Worm (Caenorhabditis elegans): ENCODE results near the gene Y40A1A.3.
A peak's percentile ranks its signal among the peaks of the same experiment; 100 is the strongest.

Y40A1A.3 gene

DNA sequence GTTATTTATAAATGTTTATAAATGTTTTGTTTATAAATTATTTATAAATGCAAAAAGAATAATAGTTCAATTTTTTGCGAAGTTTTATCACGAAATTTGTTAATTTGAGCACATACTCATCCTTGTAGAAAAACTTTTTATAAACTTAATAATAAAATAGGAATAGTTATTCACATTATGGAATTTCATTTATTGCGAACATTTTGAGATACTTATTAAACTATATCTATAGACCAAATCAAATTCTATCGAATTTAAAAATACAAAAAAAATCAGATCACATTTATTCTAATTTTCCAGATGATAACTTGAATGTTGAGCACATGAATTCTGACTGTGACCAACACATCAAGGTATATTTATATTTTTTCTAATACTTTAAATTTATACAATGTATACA is 21.0 kb upstream of the Y40A1A.3 start, which contains the start of gene Y102A11A.3:
Gene Y102A11A.3 (plus strand): TSS at position 301 of the 400 bp plus-strand sequence.
- TF ChIP-seq tbx-7 (tag; optimal IDR thresholded peaks at IDR 0.05) = no peak
- TF ChIP-seq Y22D7AL.16 (tag; optimal IDR thresholded peaks at IDR 0.05) = no peak
- no peak for TF ChIP-seq ceh-45 (GFP tag; IDR thresholded peaks at IDR 0.05)
- no peak for TF ChIP-seq pha-4 (tag; optimal IDR thresholded peaks at IDR 0.05)
- no peak for TF ChIP-seq ceh-24 (tag; optimal IDR thresholded peaks at IDR 0.05)
- no peak for TF ChIP-seq pat-9 (tag; optimal IDR thresholded peaks at IDR 0.05)
- no peak for TF ChIP-seq elt-4 (tag; optimal IDR thresholded peaks at IDR 0.05)
- TF ChIP-seq ets-4 (tag; optimal IDR thresholded peaks at IDR 0.05) = no peak
- no peak for TF ChIP-seq dmd-4 (tag; optimal IDR thresholded peaks at IDR 0.05; ENCODE audit: borderline replicate concordance)
- TF ChIP-seq ceh-31 (tag; optimal IDR thresholded peaks at IDR 0.05) = no peak
- TF ChIP-seq pag-3 (tag; optimal IDR thresholded peaks at IDR 0.05; ENCODE audit: borderline replicate concordance) = no peak
- TF ChIP-seq ref-2 (tag; optimal IDR thresholded peaks at IDR 0.05) = no peak
- no peak for TF ChIP-seq pax-1 (tag; optimal IDR thresholded peaks at IDR 0.05)
- no peak for TF ChIP-seq pros-1 (tag; optimal IDR thresholded peaks at IDR 0.05)

DNA sequence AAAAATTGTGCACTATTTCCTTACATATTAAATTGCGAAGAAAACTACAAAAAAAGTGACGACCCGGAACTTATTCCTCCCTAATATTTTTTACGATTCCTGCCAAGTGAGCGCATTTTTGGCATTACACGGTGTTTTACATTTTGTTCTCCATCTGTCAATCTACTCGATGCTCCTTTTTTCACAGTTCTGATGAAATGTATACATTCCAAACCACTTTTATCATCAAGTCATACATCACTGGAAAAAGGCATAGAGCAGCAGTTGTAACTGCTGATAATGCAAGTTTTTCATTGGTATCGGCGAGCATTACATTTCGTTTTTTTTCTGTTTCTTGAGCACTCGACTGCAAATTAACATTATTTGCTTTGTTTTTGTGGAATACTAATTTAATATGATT is 20.4 kb upstream of the Y40A1A.3 start:
- TF ChIP-seq nhr-11 (tag; optimal IDR thresholded peaks at IDR 0.05) = no peak
- no peak for TF ChIP-seq hlh-6 (tag; optimal IDR thresholded peaks at IDR 0.05)
- TF ChIP-seq pat-9 (tag; optimal IDR thresholded peaks at IDR 0.05) = no peak
- no peak for TF ChIP-seq elt-4 (tag; optimal IDR thresholded peaks at IDR 0.05)
- TF ChIP-seq eyg-1 (tag; optimal IDR thresholded peaks at IDR 0.05) = no peak
- no peak for TF ChIP-seq ceh-18 (tag; optimal IDR thresholded peaks at IDR 0.05)
- no peak for TF ChIP-seq pros-1 (tag; optimal IDR thresholded peaks at IDR 0.05)
- TF ChIP-seq pqm-1 (tag; optimal IDR thresholded peaks at IDR 0.05) = no peak
- TF ChIP-seq ref-2 (tag; optimal IDR thresholded peaks at IDR 0.05) = no peak
- no peak for TF ChIP-seq ztf-16 (tag; optimal IDR thresholded peaks at IDR 0.05)
- TF ChIP-seq ceh-34 (tag; optimal IDR thresholded peaks at IDR 0.05) = no peak
- TF ChIP-seq che-1 (tag; optimal IDR thresholded peaks at IDR 0.05) = no peak
- TF ChIP-seq ceh-9 (tag; optimal IDR thresholded peaks at IDR 0.05) = no peak
- no peak for TF ChIP-seq ahr-1 (tag; optimal IDR thresholded peaks at IDR 0.05)
- TF ChIP-seq K02D7.2 (tag; optimal IDR thresholded peaks at IDR 0.05) = no peak
- TF ChIP-seq ceh-30 (tag; optimal IDR thresholded peaks at IDR 0.05) = no peak
- no peak for TF ChIP-seq C38D4.7 (GFP tag; optimal IDR thresholded peaks at IDR 0.05)
- no peak for TF ChIP-seq rnt-1 (tag; optimal IDR thresholded peaks at IDR 0.05)

DNA sequence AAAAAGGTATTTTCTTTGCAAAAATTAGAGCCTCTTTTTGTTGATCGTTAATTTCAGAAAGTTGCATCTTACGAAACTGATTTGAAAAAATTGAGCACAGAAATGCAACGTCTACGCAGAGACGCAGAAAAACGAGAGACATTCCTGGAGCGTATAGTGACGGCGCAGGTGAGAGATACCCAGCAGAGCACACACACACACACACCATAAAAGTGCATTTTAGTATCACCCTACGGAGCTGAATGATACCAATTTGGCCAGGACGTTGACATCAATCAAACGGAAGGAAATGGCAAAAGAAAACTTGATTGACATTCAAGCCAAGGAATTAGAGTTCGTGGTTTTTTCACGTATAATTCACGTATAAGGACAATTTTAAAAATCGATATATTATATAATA is 16.7 kb upstream of the Y40A1A.3 start:
- no peak for TF ChIP-seq ztf-16 (tag; optimal IDR thresholded peaks at IDR 0.05)
- no peak for TF ChIP-seq dve-1 (tag; optimal IDR thresholded peaks at IDR 0.05)
- TF ChIP-seq madf-2 (tag; optimal IDR thresholded peaks at IDR 0.05) = no peak
- TF ChIP-seq dmd-4 (tag; optimal IDR thresholded peaks at IDR 0.05; ENCODE audit: borderline replicate concordance) = no peak
- no peak for TF ChIP-seq npax-4 (tag; optimal IDR thresholded peaks at IDR 0.05)
- TF ChIP-seq nhr-11 (tag; optimal IDR thresholded peaks at IDR 0.05) = no peak
- TF ChIP-seq syd-9 (tag; optimal IDR thresholded peaks at IDR 0.05) = no peak
- no peak for TF ChIP-seq rnt-1 (tag; optimal IDR thresholded peaks at IDR 0.05)

DNA sequence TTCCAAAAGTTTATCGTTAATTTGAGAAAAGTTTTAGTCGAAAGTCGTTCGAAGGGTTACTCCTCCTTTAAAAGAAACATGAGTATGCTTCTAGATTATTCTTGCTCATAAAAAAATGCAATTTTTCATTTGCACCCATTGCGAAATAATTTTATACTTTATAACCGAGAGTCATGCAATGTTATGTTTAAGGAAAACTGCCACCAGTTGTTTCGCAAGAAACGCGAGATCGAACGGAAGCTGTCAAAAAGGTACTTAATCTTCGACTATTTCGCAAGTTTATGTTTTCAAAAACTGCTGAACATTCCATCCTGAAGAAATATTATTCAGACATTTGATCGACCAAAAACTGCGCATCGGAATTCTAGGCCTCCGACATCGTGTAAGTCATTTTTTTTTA is 16.1 kb upstream of the Y40A1A.3 start:
- TF ChIP-seq pros-1 (tag; optimal IDR thresholded peaks at IDR 0.05) (no peak), K02D7.2 (tag; optimal IDR thresholded peaks at IDR 0.05) (no peak), madf-2 (tag; optimal IDR thresholded peaks at IDR 0.05) (no peak), npax-4 (tag; optimal IDR thresholded peaks at IDR 0.05) (no peak), nhr-232 (tag; optimal IDR thresholded peaks at IDR 0.05) (no peak), ceh-22 (tag; optimal IDR thresholded peaks at IDR 0.05) (no peak), eyg-1 (tag; optimal IDR thresholded peaks at IDR 0.05) (no peak), rnt-1 (tag; optimal IDR thresholded peaks at IDR 0.05) (no peak)

DNA sequence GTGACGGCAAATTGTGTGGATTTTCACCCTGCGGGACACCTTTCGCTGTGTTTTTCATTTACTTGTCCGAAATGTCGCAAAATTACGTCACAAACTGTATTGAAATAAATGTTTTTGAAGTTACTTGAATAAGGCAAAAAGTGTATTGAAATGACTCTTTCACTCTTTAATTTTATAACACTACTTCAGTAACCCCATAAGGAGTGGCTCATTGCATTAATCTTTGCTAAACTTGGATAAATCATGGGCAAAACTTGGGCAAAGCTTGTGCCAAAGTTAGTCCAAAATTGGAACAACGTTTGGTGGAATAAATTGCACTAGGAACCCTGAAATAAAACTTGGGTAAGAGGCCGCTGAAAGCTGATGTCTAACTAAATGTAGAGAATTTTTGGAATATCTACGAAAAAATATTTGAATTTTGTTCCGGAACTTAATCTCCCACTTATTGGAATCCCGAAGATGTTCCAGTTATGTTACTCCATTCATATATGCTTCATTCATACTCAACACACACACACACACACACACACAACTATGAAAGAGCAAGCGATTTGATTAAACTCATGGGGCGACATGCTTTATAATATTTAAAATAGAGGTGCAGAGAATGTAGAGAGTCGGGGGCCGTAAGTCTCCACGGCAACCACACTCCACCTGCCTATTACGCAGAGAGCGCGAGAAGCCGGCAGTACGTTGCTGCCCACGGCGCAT is 14.8 kb upstream of the Y40A1A.3 start, which contains the start of gene Y102A11A.9:
Gene Y102A11A.9 (plus strand): TSS at position 661 of the 711 bp plus-strand sequence.
- TF ChIP-seq che-1 (tag; optimal IDR thresholded peaks at IDR 0.05) = no peak
- peak; percentile 17 for TF ChIP-seq ceh-14 (tag; optimal IDR thresholded peaks at IDR 0.05)
